Fruit fly (Drosophila melanogaster): ENCODE results near the gene CG11106.

Gene CG11106

DNA sequence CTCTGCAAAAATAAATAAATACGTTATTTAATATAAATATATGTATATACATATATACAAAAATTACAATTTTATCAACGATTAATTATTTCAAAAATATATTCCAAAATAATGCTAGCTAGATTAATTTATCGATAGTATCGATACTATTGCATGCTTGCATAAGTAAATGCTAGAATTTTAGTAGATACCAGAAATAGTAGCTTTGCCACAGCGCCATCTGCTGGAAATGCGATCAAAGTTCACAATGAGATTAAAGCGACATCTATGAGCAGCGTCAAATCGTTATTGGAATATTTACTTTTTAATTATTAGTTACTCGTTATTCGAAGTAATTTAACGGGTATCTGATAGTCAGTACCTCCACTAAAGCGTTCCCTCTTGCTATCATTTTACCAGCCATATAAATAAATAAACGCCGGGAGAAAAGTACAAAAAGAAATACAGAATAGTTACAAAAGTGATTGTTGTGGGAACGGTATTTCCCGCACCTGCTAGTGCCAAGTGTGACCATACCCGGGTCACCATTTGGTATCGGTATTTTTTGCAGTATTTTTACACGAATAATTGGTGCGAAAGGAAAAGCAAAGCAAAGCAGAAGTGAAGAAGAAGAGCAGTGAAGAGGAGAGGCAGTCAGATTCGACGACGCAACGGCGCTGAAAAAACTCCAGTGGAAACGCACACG is 48.1 kb upstream of the CG11106 start, which contains the start of the genes rtv and Dlic (continued):
- TF ChIP-seq CG7839 (tag; optimal IDR thresholded peaks at IDR 0.05) (peak; percentile 15), E2f2 (GFP tag; IDR thresholded peaks at IDR 0.05) (peak; percentile 48; the same call in 1 of the 2 replicates), pzg (GFP tag; optimal IDR thresholded peaks at IDR 0.05) (peak; percentile 63), Sry-β (GFP tag; optimal IDR thresholded peaks at IDR 0.05) (peak; percentile 7), CG9817 (tag; optimal IDR thresholded peaks at IDR 0.05) (peak; percentile 21), CG12391 (tag; optimal IDR thresholded peaks at IDR 0.05) (peak; percentile 41), CG34224 (GFP tag; IDR thresholded peaks at IDR 0.05; ENCODE audit: partially characterized antibody) (peak; percentile 65; the same call in 2 of the 3 replicates), CTCF (GFP tag; optimal IDR thresholded peaks at IDR 0.05) (peak; percentile 98), bab2 (GFP tag; optimal IDR thresholded peaks at IDR 0.05) (no peak), Rfx (GFP tag; IDR thresholded peaks at IDR 0.05) (peak; percentile 44; the same call in 1 of the 2 replicates), jumu (GFP tag; optimal IDR thresholded peaks at IDR 0.05) (peak; percentile 11), CG4854 (GFP tag; optimal IDR thresholded peaks at IDR 0.05) (no peak), gfzf (GFP tag; optimal IDR thresholded peaks at IDR 0.05) (peak; percentile 72), Hr78 (GFP tag; optimal IDR thresholded peaks at IDR 0.05) (no peak), CG9876 (GFP tag; optimal IDR thresholded peaks at IDR 0.05) (no peak), zen (tag; optimal IDR thresholded peaks at IDR 0.05) (peak; percentile 38), bbx (GFP tag; IDR thresholded peaks at IDR 0.05; ENCODE audit: partially characterized antibody) (peak; percentile 57; the same call in 1 of the 2 replicates), CG2678 (tag; optimal IDR thresholded peaks at IDR 0.05) (peak; percentile 3), CG33213 (GFP tag; optimal IDR thresholded peaks at IDR 0.05) (peak; percentile 22), CG16813 (GFP tag; IDR thresholded peaks at IDR 0.05; ENCODE audit: partially characterized antibody) (peak; percentile 73), vvl (GFP tag; IDR thresholded peaks at IDR 0.05) (peak; percentile 15; the same call in 1 of the 2 replicates), CG12104 (GFP tag; optimal IDR thresholded peaks at IDR 0.05) (peak; percentile 2), Sox102F (GFP tag; optimal IDR thresholded peaks at IDR 0.05) (peak; percentile 32), nerfin-1 (tag; optimal IDR thresholded peaks at IDR 0.05) (peak; percentile 74), CG12659 (GFP tag; optimal IDR thresholded peaks at IDR 0.05) (peak; percentile 72), tll (GFP tag; optimal IDR thresholded peaks at IDR 0.05) (no peak), sens (GFP tag) (peak; percentile 30), Mes4 (GFP tag; optimal IDR thresholded peaks at IDR 0.05) (peak; percentile 29), CG11723 (GFP tag; optimal IDR thresholded peaks at IDR 0.05) (no peak), CG6791 (GFP tag; IDR thresholded peaks at IDR 0.05; ENCODE audit: partially characterized antibody) (peak; percentile 69; the same call in 2 of the 3 replicates), stwl (tag; optimal IDR thresholded peaks at IDR 0.05) (peak; percentile 49), psq (GFP tag; optimal IDR thresholded peaks at IDR 0.05) (peak; percentile 99), grau (tag; optimal IDR thresholded peaks at IDR 0.05) (peak; percentile 21), mam (GFP tag; optimal IDR thresholded peaks at IDR 0.05) (peak; percentile 33), corto (GFP tag; optimal IDR thresholded peaks at IDR 0.05) (no peak), nerfin-2 (GFP tag; IDR thresholded peaks at IDR 0.05; ENCODE audit: partially characterized antibody) (peak; percentile 54; the same call in 1 of the 2 replicates), onecut (GFP tag; IDR thresholded peaks at IDR 0.05) (peak; percentile 33; the same call in 1 of the 2 replicates), CG1603 (tag; optimal IDR thresholded peaks at IDR 0.05) (peak; percentile 23), CG9932 (GFP tag; IDR thresholded peaks at IDR 0.05) (peak; percentile 44), dpn (GFP tag; optimal IDR thresholded peaks at IDR 0.05) (peak; percentile 8 to 30), Abd-B (GFP tag; optimal IDR thresholded peaks at IDR 0.05) (peak; percentile 25), prd (optimal IDR thresholded peaks at IDR 0.05) (no peak), prd (GFP tag; IDR thresholded peaks at IDR 0.05) (0 out of 3 replicates have a peak, but pooled peaks have one; percentile 16), CG10274 (GFP tag; optimal IDR thresholded peaks at IDR 0.05) (no peak), CG17829 (tag; optimal IDR thresholded peaks at IDR 0.05) (peak; percentile 45), BEAF-32 (GFP tag; optimal IDR thresholded peaks at IDR 0.05) (peak; percentile 76), zfh2 (GFP tag; optimal IDR thresholded peaks at IDR 0.05) (no peak), CG9797 (GFP tag; optimal IDR thresholded peaks at IDR 0.05) (peak; percentile 86)

Data from whole organism, embryonic.